Worm (Caenorhabditis elegans) whole organism, L4/young adult: ENCODE results near the gene ugt-45.

Source experiments
- W03F9.2 ChIP-seq: fragments of 150-350 bp; optimal IDR thresholded peaks from 2 replicates; lab custom pipeline; 2014; ENCODE audit warnings: missing biosample characterization, missing genetic modification characterization
- dao-5 ChIP-seq: sonication (generic microtip); optimal IDR thresholded peaks from 2 replicates; lab custom pipeline; 2016; ENCODE audit warnings: missing genotype, missing genetic modification characterization, moderate library complexity, missing compliant biosample characterization
- him-1 ChIP-seq: sonication (generic microtip); optimal IDR thresholded peaks from 2 replicates; lab custom pipeline; 2016; ENCODE audit warnings: missing genotype, missing genetic modification reagents, missing genetic modification characterization, missing compliant biosample characterization

DNA sequence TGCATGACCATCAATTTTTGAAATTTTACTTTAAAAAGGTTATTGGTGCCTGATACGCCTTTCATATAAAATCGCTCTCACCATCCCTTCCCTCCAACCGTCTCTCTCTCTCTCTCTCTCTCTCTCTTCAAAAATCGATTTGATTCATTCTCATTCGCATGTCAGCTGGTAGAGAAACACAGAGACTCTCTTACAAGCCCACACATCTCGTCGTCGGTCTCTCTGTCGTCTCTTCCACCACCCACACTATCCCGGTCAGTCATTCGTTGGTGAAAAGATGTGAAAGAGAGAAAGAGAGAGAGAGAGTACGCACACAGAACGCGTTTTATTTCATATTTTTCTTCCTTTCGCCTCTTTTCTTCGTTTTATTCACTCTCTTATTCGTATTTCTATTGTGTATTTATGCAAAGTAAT is 8.5 kb downstream of the ugt-45 start:
- peak; percentile 48 for TF ChIP-seq W03F9.2 (tag; lab: Kevin White, UChicago)
- no peak for TF ChIP-seq him-1 (tag; lab: Kevin White, UChicago)
- no peak for TF ChIP-seq dao-5 (tag; lab: Kevin White, UChicago)
